Worm (Caenorhabditis elegans): ENCODE measurements around the gene irld-20.

- TF ChIP-seq elt-1 (tag; optimal IDR thresholded peaks at IDR 0.05) (no peak), fkh-2 (tag; optimal IDR thresholded peaks at IDR 0.05) (no peak), elt-2 (tag; optimal IDR thresholded peaks at IDR 0.05) (no peak), unc-62 (GFP tag; optimal IDR thresholded peaks at IDR 0.05) (no peak), nhr-76 (tag; optimal IDR thresholded peaks at IDR 0.05) (no peak)
Observed at ce11 chrIII:12798469-12798868, 47.6 kb downstream of the irld-20 start, which contains the start of gene agmo-1.

All from whole organism, L3 larva.